Fruit fly (Drosophila melanogaster) S2 (cell line): Measurements from ENCODE around the gene alpha-Est6.

Source experiments
- CG8478 ChIP-seq: fragments of >200 bp; optimal IDR thresholded peaks from 2 replicates; lab custom pipeline; 2018
- CTCF ChIP-seq, 2 experiments: fragments of >200 bp; optimal IDR thresholded peaks; 2 replicates each; lab custom pipeline; 2018

dm6 chr3R:7502276-7502675 lies 26.3 kb downstream of the alpha-Est6 start, which contains the start of gene Mics1:
- TF ChIP-seq CTCF (optimal IDR thresholded peaks at IDR 0.05; lab: Kevin White, UChicago) (no peak), CG8478 (lab: Kevin White, UChicago) (no peak)
